Worm (Caenorhabditis elegans) whole organism, early embryonic: ENCODE measurements around the gene Y68A4B.3.

ENCODE experiments used
- B0310.2 ChIP-seq: sonication (generic microtip); optimal IDR thresholded peaks from 2 replicates; lab custom pipeline; 2016; ENCODE audit warnings: mild to moderate bottlenecking, missing genetic modification characterization, missing compliant biosample characterization
- ama-1 ChIP-seq: fragments of 150-350 bp; optimal IDR thresholded peaks from 2 replicates; lab custom pipeline; 2014
- ceh-13 ChIP-seq: fragments of 200-800 bp; sonication (Bioruptor generic); optimal IDR thresholded peaks from 2 replicates; lab custom pipeline; 2018; ENCODE audit warnings: mild to moderate bottlenecking, missing genetic modification characterization, missing compliant biosample characterization
- hmg-4 ChIP-seq: fragments of 200-800 bp; sonication (Bioruptor generic); optimal IDR thresholded peaks from 2 replicates; lab custom pipeline; 2018; ENCODE audit warnings: mild to moderate bottlenecking, missing genetic modification characterization, missing compliant biosample characterization
- hnd-1 ChIP-seq: sonication (generic microtip); optimal IDR thresholded peaks from 2 replicates; lab custom pipeline; 2016; ENCODE audit warnings: missing genetic modification characterization, missing compliant biosample characterization
- sea-1 ChIP-seq: fragments of 200-800 bp; sonication (Bioruptor generic); conservative IDR thresholded peaks from 2 replicates; pipeline ENCODE4 v1.3.6; 2022; ENCODE audit warnings: missing genetic modification characterization, missing compliant biosample characterization
- tbx-37 ChIP-seq: fragments of 200-800 bp; sonication (Bioruptor generic); conservative IDR thresholded peaks from 2 replicates; pipeline ENCODE4 v1.3.6; 2022; ENCODE audit warnings: missing genetic modification reagents, missing genetic modification characterization, missing compliant biosample characterization

DNA sequence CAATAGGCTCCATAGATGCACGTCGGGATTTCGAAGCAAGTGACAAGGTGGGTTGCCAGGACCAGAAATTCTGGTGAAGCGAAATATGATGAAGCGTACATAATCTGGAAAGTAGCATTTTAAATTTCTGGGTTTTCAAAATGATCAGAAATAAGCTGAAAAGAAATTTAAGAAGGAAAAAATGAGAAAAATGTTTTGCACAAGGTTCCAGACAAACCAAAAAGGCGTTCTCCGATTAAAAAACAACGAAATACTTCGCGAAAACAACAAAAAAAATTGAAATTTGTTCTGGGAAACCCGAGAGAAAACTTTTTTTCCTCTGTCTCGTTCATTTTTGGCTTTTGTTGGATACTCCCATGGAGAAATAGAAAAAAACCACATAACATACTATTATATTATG is 19.1 kb downstream of the Y68A4B.3 start, which contains the start of gene srh-252:
- no peak for TF ChIP-seq sea-1 (GFP tag; lab: Robert Waterston, UW)
- TF ChIP-seq ama-1 (lab: Kevin White, UChicago) = no peak
- TF ChIP-seq ceh-13 (GFP tag; lab: Kevin White, UChicago) = no peak
- no peak for TF ChIP-seq tbx-37 (GFP tag; lab: Robert Waterston, UW)
- no peak for TF ChIP-seq hnd-1 (tag; lab: Kevin White, UChicago)
- TF ChIP-seq hmg-4 (GFP tag; lab: Kevin White, UChicago) = no peak
- no peak for TF ChIP-seq B0310.2 (tag; lab: Kevin White, UChicago)
